Worm (Caenorhabditis elegans) whole organism, L4 larva: ENCODE data around the gene mvk-1.

Source experiments
- ZK546.5 ChIP-seq, 2 experiments: sonication (generic microtip); optimal IDR thresholded peaks; 2 replicates each; lab custom pipeline; 2017; ENCODE audit warnings: missing biosample characterization in 2 of 2, missing genetic modification characterization in 2 of 2
- ceh-28 ChIP-seq: fragments of 150-350 bp; optimal IDR thresholded peaks from 2 replicates; lab custom pipeline; 2014; ENCODE audit warnings: missing biosample characterization, missing genetic modification reagents, missing genetic modification characterization
- dve-1 ChIP-seq: sonication (generic microtip); optimal IDR thresholded peaks from 2 replicates; lab custom pipeline; 2017; ENCODE audit warnings: antibody characterized with exemption, mild to moderate bottlenecking, missing genetic modification characterization, missing compliant biosample characterization; ENCODE audit not compliant: insufficient read depth
- lin-39 ChIP-seq: fragments of 150-350 bp; optimal IDR thresholded peaks from 2 replicates; lab custom pipeline; 2014; ENCODE audit warnings: missing biosample characterization, missing genetic modification reagents, missing genetic modification characterization
- lsy-2 ChIP-seq, 2 experiments: fragments of 150-350 bp in 1 of 2; sonication (generic microtip) in 1 of 2; optimal IDR thresholded peaks; 2 replicates each; lab custom pipeline; 2014 to 2017; ENCODE audit warnings: missing biosample characterization in 2 of 2, missing genetic modification characterization in 2 of 2
- mdl-1 ChIP-seq, 2 experiments: fragments of 150-350 bp in 1 of 2; sonication (generic microtip) in 1 of 2; optimal IDR thresholded peaks; 2 replicates each; lab custom pipeline; 2014 to 2017; ENCODE audit warnings: missing biosample characterization in 2 of 2, missing genetic modification characterization in 2 of 2
- nhr-76 ChIP-seq: fragments of 150-350 bp; optimal IDR thresholded peaks from 2 replicates; lab custom pipeline; 2014; ENCODE audit warnings: missing biosample characterization, missing genetic modification characterization
- snpc-4 ChIP-seq: fragments of 150-350 bp; optimal IDR thresholded peaks from 2 replicates; lab custom pipeline; 2014; ENCODE audit warnings: missing biosample characterization, missing genetic modification characterization
- zfp-2 ChIP-seq: sonication (generic microtip); optimal IDR thresholded peaks from 2 replicates; lab custom pipeline; 2016; ENCODE audit warnings: mild to moderate bottlenecking, missing genetic modification characterization, missing compliant biosample characterization

- TF ChIP-seq lsy-2 (tag; optimal IDR thresholded peaks at IDR 0.05; lab: Kevin White, UChicago) (no peak), nhr-76 (tag; lab: Kevin White, UChicago) (no peak), mdl-1 (tag; optimal IDR thresholded peaks at IDR 0.05; lab: Kevin White, UChicago) (no peak), lin-39 (tag; lab: Kevin White, UChicago) (no peak), dve-1 (tag; lab: Kevin White, UChicago) (no peak), zfp-2 (no peak), snpc-4 (tag; lab: Kevin White, UChicago) (no peak), ceh-28 (no peak), ZK546.5 (tag; optimal IDR thresholded peaks at IDR 0.05; lab: Kevin White, UChicago) (no peak)
These were observed 30.2 kb downstream of the mvk-1 start for ce11 chrIII:6105897-6106296.
